Worm (Caenorhabditis elegans) whole organism, L1 larva: ENCODE measurements around the gene phf-31.

Experiments used
- C04F5.9 ChIP-seq: sonication (generic microtip); optimal IDR thresholded peaks from 2 replicates; lab custom pipeline; 2016; ENCODE audit warnings: missing genetic modification characterization, missing compliant biosample characterization
- C16A3.4 ChIP-seq: fragments of 150-350 bp; optimal IDR thresholded peaks from 2 replicates; lab custom pipeline; 2014; ENCODE audit warnings: missing biosample characterization, missing genetic modification characterization
- F16B12.6 ChIP-seq: fragments of 150-350 bp; optimal IDR thresholded peaks from 2 replicates; lab custom pipeline; 2014; ENCODE audit warnings: missing biosample characterization, missing genetic modification characterization
- Y116A8C.19 ChIP-seq: sonication (generic microtip); optimal IDR thresholded peaks from 2 replicates; lab custom pipeline; 2016; ENCODE audit warnings: missing compliant biosample characterization, missing genetic modification characterization, borderline replicate concordance
- aha-1 ChIP-seq: fragments of 150-350 bp; optimal IDR thresholded peaks from 2 replicates; lab custom pipeline; 2014; ENCODE audit warnings: missing biosample characterization, missing genetic modification characterization
- alr-1 ChIP-seq: fragments of 200-800 bp; sonication (Bioruptor generic); optimal IDR thresholded peaks from 2 replicates; lab custom pipeline; 2018; ENCODE audit warnings: borderline replicate concordance, mild to moderate bottlenecking, missing genetic modification characterization, missing compliant biosample characterization
- aly-2 ChIP-seq: fragments of 150-350 bp; optimal IDR thresholded peaks from 2 replicates; lab custom pipeline; 2014; ENCODE audit warnings: missing biosample characterization, missing genetic modification characterization
- ama-1 ChIP-seq: fragments of 150-350 bp; optimal IDR thresholded peaks from 2 replicates; lab custom pipeline; 2014
- blmp-1 ChIP-seq: fragments of 150-350 bp; optimal IDR thresholded peaks from 2 replicates; lab custom pipeline; 2014; ENCODE audit warnings: missing biosample characterization, missing genetic modification characterization
- ceh-8 ChIP-seq: fragments of 200-800 bp; sonication (Bioruptor generic); optimal IDR thresholded peaks from 2 replicates; lab custom pipeline; 2018; ENCODE audit warnings: mild to moderate bottlenecking, missing genetic modification characterization, moderate library complexity, missing compliant biosample characterization
- efl-1 ChIP-seq, 4 experiments: fragments of 150-350 bp; optimal IDR thresholded peaks in 3 of 4; peaks in 1 of 4; 1 replicate in 1 of 4; 2 replicates in 3 of 4; lab custom pipeline; 2014; ENCODE audit warnings: missing biosample characterization in 2 of 4, missing genetic modification characterization in 2 of 4, missing genetic modification reagents in 2 of 4
- elt-2 ChIP-seq: sonication (generic microtip); optimal IDR thresholded peaks from 2 replicates; lab custom pipeline; 2016; ENCODE audit warnings: missing genetic modification characterization, mild to moderate bottlenecking, inconsistent platforms, missing compliant biosample characterization, missing genetic modification reagents
- elt-3 ChIP-seq, 6 experiments: fragments of 150-350 bp in 1 of 6; sonication (generic microtip); optimal IDR thresholded peaks; 2 replicates each; lab custom pipeline; 2017 to 2018; ENCODE audit warnings: missing biosample characterization in 6 of 6, missing genetic modification characterization in 6 of 6, inconsistent platforms in 1 of 6
- fkh-10 ChIP-seq: sonication (generic microtip); optimal IDR thresholded peaks from 2 replicates; lab custom pipeline; 2017; ENCODE audit warnings: missing biosample characterization, missing genetic modification reagents, missing genetic modification characterization
- fos-1 ChIP-seq: fragments of 150-350 bp; optimal IDR thresholded peaks from 2 replicates; lab custom pipeline; 2014; ENCODE audit warnings: missing biosample characterization, missing genetic modification characterization
- hlh-4 ChIP-seq: sonication (generic microtip); optimal IDR thresholded peaks from 2 replicates; lab custom pipeline; 2016; ENCODE audit warnings: mild to moderate bottlenecking, missing genetic modification characterization, missing compliant biosample characterization
- irx-1 ChIP-seq: sonication (generic microtip); optimal IDR thresholded peaks from 2 replicates; lab custom pipeline; 2016; ENCODE audit warnings: missing genetic modification characterization, missing compliant biosample characterization
- isw-1 ChIP-seq: fragments of 200-800 bp; sonication (Bioruptor generic); IDR thresholded peaks from 2 replicates; pipeline ENCODE4 v1.3.6; 2022; ENCODE audit warnings: missing genetic modification characterization, missing compliant biosample characterization
- jun-1 ChIP-seq: fragments of 150-350 bp; optimal IDR thresholded peaks from 2 replicates; lab custom pipeline; 2014; ENCODE audit warnings: missing biosample characterization, missing genetic modification reagents, missing genetic modification characterization
- lin-13 ChIP-seq: fragments of 150-350 bp; optimal IDR thresholded peaks from 2 replicates; lab custom pipeline; 2014; ENCODE audit warnings: missing biosample characterization, missing genetic modification reagents, missing genetic modification characterization
- lin-14 ChIP-seq: fragments of 200-800 bp; sonication (Bioruptor generic); optimal IDR thresholded peaks from 2 replicates; lab custom pipeline; 2018; ENCODE audit warnings: mild to moderate bottlenecking, missing genetic modification characterization, moderate library complexity, missing compliant biosample characterization
- lin-15B ChIP-seq: fragments of 150-350 bp; sonication (generic microtip); optimal IDR thresholded peaks from 3 replicates; lab custom pipeline; 2014; ENCODE audit warnings: missing biosample characterization, missing genetic modification characterization
- lin-35 ChIP-seq, 2 experiments: fragments of 150-350 bp; optimal IDR thresholded peaks; 2 replicates each; lab custom pipeline; 2014; ENCODE audit warnings: missing biosample characterization in 2 of 2, missing genetic modification characterization in 2 of 2, missing genetic modification reagents in 2 of 2
- lsy-2 ChIP-seq, 2 experiments: fragments of 150-350 bp; optimal IDR thresholded peaks; 2 replicates each; lab custom pipeline; 2014; ENCODE audit warnings: missing biosample characterization in 2 of 2, missing genetic modification characterization in 2 of 2
- mab-9 ChIP-seq: fragments of 200-800 bp; sonication (Bioruptor generic); IDR thresholded peaks from 2 replicates; pipeline ENCODE4 v1.3.6; 2022; ENCODE audit warnings: missing genetic modification reagents, missing genetic modification characterization, missing compliant biosample characterization
- mdl-1 ChIP-seq, 2 experiments: fragments of 150-350 bp; optimal IDR thresholded peaks; 2 replicates each; lab custom pipeline; 2014 to 2017; ENCODE audit warnings: missing biosample characterization in 2 of 2, missing genetic modification characterization in 2 of 2, inconsistent platforms in 1 of 2
- mep-1 ChIP-seq: fragments of 150-350 bp; optimal IDR thresholded peaks from 2 replicates; lab custom pipeline; 2014; ENCODE audit warnings: missing biosample characterization, missing genetic modification characterization
- nhr-19 ChIP-seq: fragments of 200-800 bp; sonication (Bioruptor generic); conservative IDR thresholded peaks from 2 replicates; pipeline ENCODE4 v1.3.6; 2022; ENCODE audit warnings: missing genetic modification characterization, missing compliant biosample characterization
- nhr-20 ChIP-seq: sonication (generic microtip); optimal IDR thresholded peaks from 2 replicates; lab custom pipeline; 2016; ENCODE audit warnings: mild to moderate bottlenecking, missing genetic modification characterization, missing compliant biosample characterization
- nhr-28 ChIP-seq: fragments of 150-350 bp; optimal IDR thresholded peaks from 2 replicates; lab custom pipeline; 2014; ENCODE audit warnings: missing biosample characterization, missing genetic modification characterization
- nhr-71 ChIP-seq: sonication (generic microtip); optimal IDR thresholded peaks from 2 replicates; lab custom pipeline; 2016; ENCODE audit warnings: mild to moderate bottlenecking, missing genetic modification characterization, moderate library complexity, missing compliant biosample characterization
- nhr-77 ChIP-seq: fragments of 150-350 bp; optimal IDR thresholded peaks from 2 replicates; lab custom pipeline; 2014; ENCODE audit warnings: missing biosample characterization, missing genetic modification characterization
- pax-3 ChIP-seq: fragments of 200-800 bp; sonication (Bioruptor generic); optimal IDR thresholded peaks from 2 replicates; lab custom pipeline; 2018; ENCODE audit warnings: mild to moderate bottlenecking, missing genetic modification characterization, moderate library complexity, missing compliant biosample characterization
- pqm-1 ChIP-seq: sonication (generic microtip); optimal IDR thresholded peaks from 3 replicates; lab custom pipeline; 2017; ENCODE audit warnings: missing biosample characterization, missing genetic modification characterization
- snpc-4 ChIP-seq: fragments of 150-350 bp; optimal IDR thresholded peaks from 2 replicates; lab custom pipeline; 2014; ENCODE audit warnings: missing biosample characterization, missing genetic modification characterization
- snu-23 ChIP-seq: sonication (generic microtip); optimal IDR thresholded peaks from 2 replicates; lab custom pipeline; 2016; ENCODE audit warnings: missing genetic modification characterization, missing compliant biosample characterization
- sptf-1 ChIP-seq: fragments of 150-350 bp; optimal IDR thresholded peaks from 2 replicates; lab custom pipeline; 2014; ENCODE audit warnings: missing biosample characterization, missing genetic modification characterization
- sup-37 ChIP-seq: fragments of 200-800 bp; sonication (Bioruptor generic); optimal IDR thresholded peaks from 2 replicates; lab custom pipeline; 2018; ENCODE audit warnings: mild to moderate bottlenecking, missing genetic modification characterization, missing compliant biosample characterization
- unc-98 ChIP-seq: fragments of 200-800 bp; sonication (Bioruptor generic); IDR thresholded peaks from 2 replicates; pipeline ENCODE4 v1.3.6; 2022; ENCODE audit warnings: missing genetic modification characterization, missing compliant biosample characterization
- xbp-1 ChIP-seq: sonication (generic microtip); optimal IDR thresholded peaks from 2 replicates; lab custom pipeline; 2016; ENCODE audit warnings: missing genetic modification characterization, missing compliant biosample characterization
- zag-1 ChIP-seq: fragments of 150-350 bp; optimal IDR thresholded peaks from 2 replicates; lab custom pipeline; 2014; ENCODE audit warnings: missing biosample characterization, missing genetic modification characterization

phf-31 gene

DNA sequence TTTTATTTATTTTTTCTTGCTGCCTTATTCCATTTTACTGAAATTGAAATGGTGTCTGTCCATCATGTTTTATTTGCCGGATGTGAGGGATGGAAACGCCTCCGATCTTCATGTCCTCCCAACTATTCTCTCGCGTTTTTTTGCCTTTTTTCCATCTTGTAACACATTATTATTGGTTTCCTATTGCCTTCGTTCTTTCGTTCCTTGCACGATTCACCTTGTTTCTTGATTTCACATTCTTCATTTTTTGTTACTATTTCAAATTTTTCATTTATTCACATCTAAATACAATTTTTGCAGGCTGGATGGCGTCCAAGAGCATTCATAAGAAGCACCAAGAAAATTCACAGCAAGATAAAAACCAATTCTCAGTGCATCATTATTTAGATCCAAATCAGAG, 9.8 kb downstream of the phf-31 start, which contains the start of gene yap-1:
Gene yap-1, plus strand, starts transcription at position 301 of the 400 bp plus-strand sequence.
- TF ChIP-seq efl-1 (optimal IDR thresholded peaks at IDR 0.05; lab: Kevin White, UChicago) = no peak
- TF ChIP-seq efl-1 (GFP tag; optimal IDR thresholded peaks at IDR 0.05 in 1 of 2; lab: Kevin White, UChicago) = peak in 1 of 2 experiments; percentile 74
- TF ChIP-seq snpc-4 (tag; lab: Kevin White, UChicago) = no peak
- TF ChIP-seq zag-1 = no peak
- no peak for TF ChIP-seq snu-23 (GFP tag; lab: Kevin White, UChicago)
- TF ChIP-seq, all 84 proteins: peak for 1

DNA sequence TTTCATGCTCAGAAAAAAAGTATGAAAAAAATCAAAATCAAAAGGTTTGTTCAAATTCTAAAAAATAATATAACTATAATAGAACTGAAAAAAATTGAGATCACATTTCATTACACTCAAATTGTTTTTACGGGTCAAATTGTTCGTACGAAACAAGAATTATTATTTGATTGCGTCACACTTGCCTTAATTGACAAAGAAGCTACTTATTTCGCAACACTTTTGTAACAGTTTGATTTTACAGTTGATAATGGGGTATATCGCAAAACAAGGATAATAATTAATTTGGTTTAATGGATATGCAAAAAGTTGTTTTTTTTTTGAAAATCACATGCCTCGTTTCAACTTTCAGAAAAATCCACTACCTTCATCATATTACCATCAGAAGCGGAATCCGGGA, 10.3 kb downstream of the phf-31 start:
- no peak for TF ChIP-seq lin-13 (GFP tag; lab: Kevin White, UChicago)
- TF ChIP-seq mab-9 = no peak
- TF ChIP-seq aly-2 (tag; lab: Kevin White, UChicago) = no peak
- no peak for TF ChIP-seq pqm-1 (tag; lab: Kevin White, UChicago)
- TF ChIP-seq nhr-28 = no peak
- TF ChIP-seq sup-37 (GFP tag; lab: Kevin White, UChicago) = no peak
- TF ChIP-seq lin-15B (tag; lab: Kevin White, UChicago) = no peak
- TF ChIP-seq sptf-1 (tag; lab: Kevin White, UChicago) = no peak
- no peak for TF ChIP-seq pax-3 (tag; lab: Kevin White, UChicago)
- TF ChIP-seq ama-1 = no peak
- no peak for TF ChIP-seq Y116A8C.19 (tag; lab: Kevin White, UChicago)
- TF ChIP-seq irx-1 (tag; lab: Kevin White, UChicago) = no peak
- no peak for TF ChIP-seq fkh-10 (GFP tag; lab: Kevin White, UChicago)
- no peak for TF ChIP-seq nhr-19 (GFP tag; lab: Robert Waterston, UW)
- TF ChIP-seq elt-2 = no peak

DNA sequence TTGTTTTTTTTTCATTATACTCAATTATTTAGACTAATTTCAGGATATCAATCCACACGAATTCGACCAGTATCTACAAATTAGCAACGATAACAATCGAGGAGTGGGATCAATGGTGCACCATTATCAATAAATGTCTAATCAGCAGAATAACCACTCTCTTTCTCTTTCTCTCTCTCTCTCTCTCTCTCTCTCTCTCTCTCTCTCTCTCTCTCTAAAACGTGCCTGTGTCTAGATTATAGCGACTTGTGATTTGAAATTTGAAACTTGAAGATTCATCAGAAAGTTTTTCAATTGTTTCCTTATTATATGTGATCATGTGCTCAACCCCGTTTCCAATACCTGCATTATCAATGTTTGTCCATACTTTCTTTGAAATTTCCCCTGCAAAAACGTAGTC, 12.4 kb downstream of the phf-31 start:
- TF ChIP-seq nhr-20 = peak; percentile 18
- TF ChIP-seq efl-1 (optimal IDR thresholded peaks at IDR 0.05; lab: Kevin White, UChicago) = no peak
- peak in 1 of 2 experiments; percentile 26 for TF ChIP-seq efl-1 (GFP tag; optimal IDR thresholded peaks at IDR 0.05 in 1 of 2; lab: Kevin White, UChicago)
- TF ChIP-seq elt-2 = peak; percentile 92
- TF ChIP-seq alr-1 = no peak
- TF ChIP-seq aha-1 (tag; lab: Kevin White, UChicago) = no peak
- peak in 1 of 2 experiments; percentile 36 for TF ChIP-seq lin-35 (GFP tag; optimal IDR thresholded peaks at IDR 0.05; lab: Kevin White, UChicago)

DNA sequence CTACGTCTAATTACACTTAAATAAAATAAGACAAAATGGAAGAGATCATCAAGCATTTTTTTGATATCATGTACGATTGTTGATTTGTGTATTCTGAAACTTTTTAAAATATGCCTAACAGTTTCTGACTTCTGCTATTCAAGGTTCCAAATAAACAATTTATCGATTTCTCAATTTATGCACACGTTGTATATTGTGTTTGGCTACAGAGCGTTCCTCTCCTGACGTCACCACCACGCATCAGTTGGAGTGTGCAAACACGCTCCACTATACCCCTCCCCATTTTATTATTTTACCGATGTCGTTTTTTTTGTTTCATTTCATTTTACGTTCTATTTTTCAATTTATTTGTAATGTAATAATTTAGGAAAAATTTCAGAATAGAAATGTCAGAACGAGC, 13.1 kb downstream of the phf-31 start, which contains the start of gene plpp-1.3:
Gene plpp-1.3, plus strand, starts transcription at position 380 of the 400 bp plus-strand sequence.
- TF ChIP-seq nhr-71 (tag; lab: Kevin White, UChicago) (peak; percentile 24), mdl-1 (tag; optimal IDR thresholded peaks at IDR 0.05; lab: Kevin White, UChicago) (peak in 1 of 2 experiments; percentile 30), blmp-1 (tag; lab: Kevin White, UChicago) (peak; percentile 36), nhr-77 (tag; lab: Kevin White, UChicago) (no peak), lsy-2 (tag; optimal IDR thresholded peaks at IDR 0.05; lab: Kevin White, UChicago) (peak in 1 of 2 experiments; percentile 21), xbp-1 (peak; percentile 34), elt-3 (tag; optimal IDR thresholded peaks at IDR 0.05; lab: Kevin White, UChicago) (peak in 1 of 6 experiments; percentile 1), jun-1 (tag; lab: Kevin White, UChicago) (no peak), mep-1 (peak; percentile 21), C16A3.4 (tag; lab: Kevin White, UChicago) (peak; percentile 13), lin-14 (peak; percentile 45), lin-35 (GFP tag; optimal IDR thresholded peaks at IDR 0.05; lab: Kevin White, UChicago) (peak in 1 of 2 experiments; percentile 52), F16B12.6 (no peak), isw-1 (GFP tag; lab: Robert Waterston, UW) (no peak)

DNA sequence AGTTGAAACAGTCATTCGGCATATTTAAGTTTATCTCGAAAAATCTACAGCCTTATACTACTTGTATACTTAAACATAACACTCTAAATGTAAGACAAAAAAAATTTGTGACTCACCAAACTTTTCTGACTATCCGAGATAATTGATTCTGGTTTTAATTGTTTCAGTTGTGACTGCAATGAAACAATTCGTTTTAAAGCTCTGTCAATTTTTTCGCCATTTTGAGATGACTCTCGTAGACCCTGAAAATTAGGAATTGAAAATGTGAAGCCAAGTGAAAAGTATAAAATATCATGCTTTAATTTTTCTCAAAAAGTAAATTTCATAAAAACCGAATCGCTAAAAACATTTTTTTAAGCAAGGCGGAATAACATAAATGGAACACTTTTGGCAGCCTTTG, 22.5 kb downstream of the phf-31 start:
- TF ChIP-seq hlh-4 (tag; lab: Kevin White, UChicago) = no peak
- no peak for TF ChIP-seq nhr-20
- TF ChIP-seq C04F5.9 (tag; lab: Kevin White, UChicago) = no peak
- TF ChIP-seq isw-1 (GFP tag; lab: Robert Waterston, UW) = no peak
- TF ChIP-seq unc-98 (GFP tag; lab: Robert Waterston, UW) = no peak
- TF ChIP-seq ceh-8 (GFP tag; lab: Kevin White, UChicago) = no peak
- no peak for TF ChIP-seq fos-1
